Worm (Caenorhabditis elegans) whole organism, L1 larva: ENCODE measurements around the gene K08D9.6.

Source experiments
- elt-3 ChIP-seq, 6 experiments: fragments of 150-350 bp in 1 of 6; sonication (generic microtip); optimal IDR thresholded peaks; 2 replicates each; lab custom pipeline; 2017 to 2018; ENCODE audit warnings: missing biosample characterization in 6 of 6, missing genetic modification characterization in 6 of 6, inconsistent platforms in 1 of 6
- lin-15B ChIP-seq: fragments of 150-350 bp; sonication (generic microtip); optimal IDR thresholded peaks from 3 replicates; lab custom pipeline; 2014; ENCODE audit warnings: missing biosample characterization, missing genetic modification characterization
- lin-35 ChIP-seq, 2 experiments: fragments of 150-350 bp; optimal IDR thresholded peaks; 2 replicates each; lab custom pipeline; 2014; ENCODE audit warnings: missing biosample characterization in 2 of 2, missing genetic modification characterization in 2 of 2, missing genetic modification reagents in 2 of 2
- nhr-11 ChIP-seq: fragments of 150-350 bp; optimal IDR thresholded peaks from 2 replicates; lab custom pipeline; 2014; ENCODE audit warnings: missing biosample characterization, missing genetic modification characterization
- nhr-12 ChIP-seq: sonication (generic microtip); optimal IDR thresholded peaks from 2 replicates; lab custom pipeline; 2017; ENCODE audit warnings: missing biosample characterization, missing genetic modification characterization
- nhr-28 ChIP-seq: fragments of 150-350 bp; optimal IDR thresholded peaks from 2 replicates; lab custom pipeline; 2014; ENCODE audit warnings: missing biosample characterization, missing genetic modification characterization
- nhr-47 ChIP-seq: sonication (generic microtip); optimal IDR thresholded peaks from 2 replicates; lab custom pipeline; 2016; ENCODE audit warnings: mild to moderate bottlenecking, missing genetic modification characterization, moderate library complexity, missing compliant biosample characterization
- nhr-76 ChIP-seq: sonication (generic microtip); optimal IDR thresholded peaks from 2 replicates; lab custom pipeline; 2017; ENCODE audit warnings: missing biosample characterization, missing genetic modification characterization
- nhr-90 ChIP-seq: sonication (generic microtip); optimal IDR thresholded peaks from 2 replicates; lab custom pipeline; 2016; ENCODE audit warnings: mild to moderate bottlenecking, missing genetic modification characterization, missing compliant biosample characterization; ENCODE audit not compliant: poor library complexity
- skn-1 ChIP-seq: fragments of 150-350 bp; optimal IDR thresholded peaks from 2 replicates; lab custom pipeline; 2014; ENCODE audit warnings: missing biosample characterization, missing genetic modification characterization
- sptf-1 ChIP-seq: fragments of 150-350 bp; optimal IDR thresholded peaks from 2 replicates; lab custom pipeline; 2014; ENCODE audit warnings: missing biosample characterization, missing genetic modification characterization
- sup-37 ChIP-seq: fragments of 200-800 bp; sonication (Bioruptor generic); optimal IDR thresholded peaks from 2 replicates; lab custom pipeline; 2018; ENCODE audit warnings: mild to moderate bottlenecking, missing genetic modification characterization, missing compliant biosample characterization
- unc-62 ChIP-seq: fragments of 150-350 bp; optimal IDR thresholded peaks from 2 replicates; lab custom pipeline; 2014; ENCODE audit warnings: missing biosample characterization, missing genetic modification reagents, missing genetic modification characterization
- unc-98 ChIP-seq: fragments of 200-800 bp; sonication (Bioruptor generic); IDR thresholded peaks from 2 replicates; pipeline ENCODE4 v1.3.6; 2022; ENCODE audit warnings: missing genetic modification characterization, missing compliant biosample characterization

DNA sequence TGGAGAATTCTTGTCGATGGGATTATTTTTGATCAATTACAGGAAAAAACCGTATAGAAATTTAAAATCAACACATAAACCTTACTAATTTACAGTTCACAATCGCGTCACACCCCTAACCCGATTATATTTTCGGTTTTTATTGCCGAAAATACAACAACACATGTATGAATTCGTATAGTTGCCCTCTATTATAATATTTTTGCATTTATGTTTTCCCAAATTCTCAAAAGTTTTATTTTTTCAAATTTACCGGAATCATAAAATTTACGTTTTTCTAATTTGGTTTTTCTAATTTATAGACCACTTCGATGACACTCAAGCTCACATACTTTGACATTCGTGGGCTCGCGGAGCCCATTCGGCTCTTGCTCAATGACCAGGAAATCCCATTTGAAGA lies 8.2 kb upstream of the K08D9.6 start, which contains the start of gene gst-23:
- TF ChIP-seq nhr-12 (tag; lab: Kevin White, UChicago): no peak
- TF ChIP-seq nhr-90 (tag; lab: Kevin White, UChicago): no peak
- no peak for TF ChIP-seq nhr-47 (tag; lab: Kevin White, UChicago)
- no peak for TF ChIP-seq nhr-28
- no peak for TF ChIP-seq nhr-76 (tag; lab: Kevin White, UChicago)
- no peak for TF ChIP-seq lin-35 (GFP tag; optimal IDR thresholded peaks at IDR 0.05; lab: Kevin White, UChicago)
- no peak for TF ChIP-seq sptf-1 (tag; lab: Kevin White, UChicago)
- no peak for TF ChIP-seq elt-3 (tag; optimal IDR thresholded peaks at IDR 0.05; lab: Kevin White, UChicago)
- no peak for TF ChIP-seq unc-98 (GFP tag; lab: Robert Waterston, UW)
- TF ChIP-seq unc-62: no peak
- no peak for TF ChIP-seq sup-37 (GFP tag; lab: Kevin White, UChicago)
- no peak for TF ChIP-seq lin-15B
- TF ChIP-seq skn-1 (tag; lab: Kevin White, UChicago): no peak
- no peak for TF ChIP-seq nhr-11 (tag; lab: Kevin White, UChicago)
